Worm (Caenorhabditis elegans): Measurements from ENCODE around the gene srsx-3.

- TF ChIP-seq ceh-13 (GFP tag; optimal IDR thresholded peaks at IDR 0.05): no peak
- no peak for TF ChIP-seq hmg-4 (GFP tag; optimal IDR thresholded peaks at IDR 0.05)
- TF ChIP-seq ama-1 (optimal IDR thresholded peaks at IDR 0.05): no peak
- TF ChIP-seq B0310.2 (tag; optimal IDR thresholded peaks at IDR 0.05): no peak
- no peak for TF ChIP-seq flt-1 (GFP tag; IDR thresholded peaks at IDR 0.05)
- no peak for TF ChIP-seq aly-1 (tag; optimal IDR thresholded peaks at IDR 0.05)
- TF ChIP-seq F13C5.2 (tag; optimal IDR thresholded peaks at IDR 0.05): no peak
- TF ChIP-seq hnd-1 (tag; optimal IDR thresholded peaks at IDR 0.05): no peak
Measured at ce11 chrV:7943568-7943967, 6.5 kb upstream of the srsx-3 start, which contains the start of gene Y97E10B.1.

Measured in whole organism, early embryonic.